Worm (Caenorhabditis elegans): ENCODE results near the gene sym-4.

sym-4 gene

DNA sequence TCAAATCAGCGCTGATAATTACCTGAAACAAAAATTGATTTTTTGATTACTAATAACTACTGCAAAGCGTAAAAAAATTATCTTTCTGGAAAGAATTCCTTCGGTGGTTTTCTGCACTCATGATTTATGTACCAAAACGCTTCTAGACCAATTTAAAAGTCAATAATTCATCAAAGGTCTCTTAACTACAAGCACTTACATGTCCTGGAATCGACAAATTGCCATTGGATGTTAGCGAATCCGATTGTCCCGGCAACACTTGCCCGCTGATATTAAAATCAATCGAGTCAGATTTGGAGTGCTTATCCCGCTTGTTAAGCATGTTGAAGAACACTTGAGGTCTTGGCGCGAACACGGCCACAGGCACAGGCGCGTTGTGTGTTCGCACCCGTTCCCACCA, 4.3 kb downstream of the sym-4 start:
- TF ChIP-seq ztf-11 (tag; optimal IDR thresholded peaks at IDR 0.05), result no peak
- TF ChIP-seq aha-1 (tag), result peak; percentile 70
- TF ChIP-seq snpc-1.2 (GFP tag; IDR thresholded peaks at IDR 0.05), result 0 out of 2 replicates have a peak, but pooled peaks have one; percentile 19
- TF ChIP-seq dmd-9 (GFP tag; IDR thresholded peaks at IDR 0.05), result no peak
- no peak for TF ChIP-seq nhr-77 (tag; optimal IDR thresholded peaks at IDR 0.05)
- TF ChIP-seq unc-62 (GFP tag; optimal IDR thresholded peaks at IDR 0.05 in 1 of 2), result peak in 1 of 2 experiments; percentile 60
- no peak for TF ChIP-seq unc-62 (tag; optimal IDR thresholded peaks at IDR 0.05)
- TF ChIP-seq zag-1 (tag; optimal IDR thresholded peaks at IDR 0.05), result no peak
- TF ChIP-seq egl-27 (tag; optimal IDR thresholded peaks at IDR 0.05), result no peak

DNA sequence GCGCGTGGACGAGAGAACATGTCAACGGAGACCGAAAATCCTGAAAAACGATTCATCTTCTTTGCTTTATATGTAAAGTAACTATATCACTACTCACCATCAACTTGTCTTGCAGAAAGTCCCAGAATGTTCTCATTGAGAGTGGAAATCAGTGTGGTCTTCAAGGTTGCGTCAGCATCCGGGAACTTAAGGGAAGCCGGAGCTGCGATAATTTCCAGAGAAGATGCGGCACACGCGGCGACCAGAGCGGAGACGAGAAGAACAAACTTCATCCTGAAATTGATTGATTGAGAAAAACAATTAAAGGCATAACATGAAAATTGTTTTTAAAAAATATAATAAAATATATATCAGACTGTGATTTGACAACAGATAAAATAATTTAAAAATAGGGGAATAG, 5.2 kb downstream of the sym-4 start, which contains the start of gene vha-20:
vha-20 (minus strand) TSS at position 273 of the 400 bp plus-strand sequence.
- 0 out of 2 replicates have a peak, but pooled peaks have one; percentile 38 for TF ChIP-seq tra-1 (GFP tag; IDR thresholded peaks at IDR 0.05)
- no peak for TF ChIP-seq nhr-25 (tag; optimal IDR thresholded peaks at IDR 0.05; ENCODE audit: borderline replicate concordance, insufficient read depth)
- no peak for TF ChIP-seq lin-15B (tag; optimal IDR thresholded peaks at IDR 0.05)
- peak; percentile 50; the same call in 1 of the 2 replicates for TF ChIP-seq lin-38 (GFP tag; IDR thresholded peaks at IDR 0.05)
- 0 out of 2 replicates have a peak, but pooled peaks have one; percentile 9 for TF ChIP-seq ctbp-1 (GFP tag; IDR thresholded peaks at IDR 0.05)
- no peak for TF ChIP-seq nhr-28 (tag; optimal IDR thresholded peaks at IDR 0.05)
- 0 out of 2 replicates have a peak, but pooled peaks have one; percentile 42 for TF ChIP-seq egl-43 (GFP tag; IDR thresholded peaks at IDR 0.05)
- TF ChIP-seq nhr-102 (tag; optimal IDR thresholded peaks at IDR 0.05), result peak; percentile 17
- 0 out of 2 replicates have a peak, but pooled peaks have one; percentile 22 for TF ChIP-seq pha-4 (GFP tag; IDR thresholded peaks at IDR 0.05)
- no peak for TF ChIP-seq pha-4 (tag; optimal IDR thresholded peaks at IDR 0.05)
- peak; percentile 9 for TF ChIP-seq spr-3 (GFP tag; optimal IDR thresholded peaks at IDR 0.05)
- 0 out of 2 replicates have a peak, but pooled peaks have one; percentile 34 for TF ChIP-seq snpc-1.2 (GFP tag; IDR thresholded peaks at IDR 0.05)
- TF ChIP-seq dpl-1 (GFP tag; optimal IDR thresholded peaks at IDR 0.05), result no peak
- TF ChIP-seq F10B5.3 (tag; optimal IDR thresholded peaks at IDR 0.05), result no peak
- peak; percentile 76; the same call in 1 of the 2 replicates for TF ChIP-seq zfp-3 (GFP tag; conservative IDR thresholded peaks at IDR 0.05)
- peak; percentile 5 for TF ChIP-seq mes-2 (tag; optimal IDR thresholded peaks at IDR 0.05; ENCODE audit: poor library complexity, severe bottlenecking)
- TF ChIP-seq hlh-11 (tag; optimal IDR thresholded peaks at IDR 0.05), result peak; percentile 23
- no peak for TF ChIP-seq pqm-1 (tag; optimal IDR thresholded peaks at IDR 0.05)
- TF ChIP-seq aha-1 (tag), result peak; percentile 26
- TF ChIP-seq ama-1 (optimal IDR thresholded peaks at IDR 0.05), result peak; percentile 26
- peak; percentile 9 for TF ChIP-seq nhr-111 (GFP tag; optimal IDR thresholded peaks at IDR 0.05)
- TF ChIP-seq snpc-4 (tag; optimal IDR thresholded peaks at IDR 0.05), result no peak
- TF ChIP-seq dmd-6 (GFP tag; IDR thresholded peaks at IDR 0.05), result 0 out of 2 replicates have a peak, but pooled peaks have one; percentile 11
- TF ChIP-seq R02D3.7 (tag; optimal IDR thresholded peaks at IDR 0.05), result no peak
- TF ChIP-seq mdt-29 (GFP tag; IDR thresholded peaks at IDR 0.05), result no peak
- peak; percentile 63; the same call in 1 of the 2 replicates for TF ChIP-seq Y105C5A.15 (GFP tag; IDR thresholded peaks at IDR 0.05)

DNA sequence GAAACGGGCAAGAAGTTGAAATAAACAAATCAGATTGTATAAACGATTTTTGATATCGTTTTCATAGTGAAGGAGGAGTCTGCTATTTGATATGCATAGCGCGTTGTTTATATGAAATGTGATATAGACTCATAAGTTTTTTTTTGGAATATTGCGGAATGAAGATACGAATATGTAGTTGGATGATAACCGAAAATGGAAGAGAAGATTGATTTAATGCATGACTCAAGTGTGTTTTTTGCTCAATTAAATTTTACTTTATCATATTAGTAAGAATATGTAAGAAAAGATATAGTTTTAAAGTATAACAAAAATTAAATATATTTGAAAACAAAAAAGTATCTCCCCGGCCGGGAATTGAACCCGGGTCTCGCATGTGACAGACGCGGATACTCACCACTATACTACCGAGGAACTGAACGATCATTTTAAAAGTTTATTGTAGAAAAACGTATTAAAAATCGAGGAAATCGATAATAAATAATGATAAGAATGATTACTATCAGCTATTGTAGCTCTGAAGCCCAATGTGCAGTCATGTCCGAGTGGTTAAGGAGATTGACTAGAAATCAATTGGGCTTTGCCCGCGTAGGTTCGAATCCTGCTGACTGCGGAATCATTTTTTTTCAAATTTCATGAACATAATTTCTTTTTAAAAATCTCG, 7.6 kb downstream of the sym-4 start, which contains the start of gene lgc-25:
lgc-25 (minus strand) TSS at position 51 of the 664 bp plus-strand sequence.
- TF ChIP-seq lsy-2 (tag; optimal IDR thresholded peaks at IDR 0.05) (no peak), tra-1 (GFP tag; IDR thresholded peaks at IDR 0.05) (peak; percentile 28; the same call in 1 of the 2 replicates), ceh-82 (tag; optimal IDR thresholded peaks at IDR 0.05) (no peak), lin-38 (GFP tag; IDR thresholded peaks at IDR 0.05) (no peak; the same call in none of the 2 replicates), rbr-2 (tag; optimal IDR thresholded peaks at IDR 0.05) (no peak), mes-2 (tag; optimal IDR thresholded peaks at IDR 0.05; ENCODE audit: poor library complexity, severe bottlenecking) (no peak), ceh-20 (GFP tag; IDR thresholded peaks at IDR 0.05) (peak; percentile 75), D1046.2 (GFP tag; IDR thresholded peaks at IDR 0.05) (peak; percentile 16; the same call in 1 of the 2 replicates), nhr-102 (tag; optimal IDR thresholded peaks at IDR 0.05) (peak; percentile 62), php-3 (GFP tag; IDR thresholded peaks at IDR 0.05) (peak; percentile 55; the same call in 1 of the 2 replicates), ctbp-1 (GFP tag; IDR thresholded peaks at IDR 0.05) (peak; percentile 62), ceh-32 (tag; optimal IDR thresholded peaks at IDR 0.05; ENCODE audit: poor library complexity) (no peak), dve-1 (tag; optimal IDR thresholded peaks at IDR 0.05; ENCODE audit: insufficient read depth) (peak; percentile 63), ztf-11 (tag; optimal IDR thresholded peaks at IDR 0.05) (no peak), nhr-28 (tag; optimal IDR thresholded peaks at IDR 0.05) (peak; percentile 7), R02D3.7 (tag; optimal IDR thresholded peaks at IDR 0.05) (no peak), F37D6.2 (tag; optimal IDR thresholded peaks at IDR 0.05) (no peak), hif-1 (tag; optimal IDR thresholded peaks at IDR 0.05) (peak in 1 of 2 experiments; percentile 3), ZK546.5 (tag; optimal IDR thresholded peaks at IDR 0.05) (no peak), daf-16 (GFP tag; optimal IDR thresholded peaks at IDR 0.05) (peak; percentile 47 to 81), daf-16 (tag; optimal IDR thresholded peaks at IDR 0.05) (peak; percentile 82)

All from whole organism, L4 larva.